Worm (Caenorhabditis elegans) whole organism, early embryonic: ENCODE results near the gene M03B6.3.

Experiments used
- B0310.2 ChIP-seq: sonication (generic microtip); optimal IDR thresholded peaks from 2 replicates; lab custom pipeline; 2016; ENCODE audit warnings: mild to moderate bottlenecking, missing genetic modification characterization, missing compliant biosample characterization
- F13C5.2 ChIP-seq: sonication (generic microtip); optimal IDR thresholded peaks from 2 replicates; lab custom pipeline; 2017; ENCODE audit warnings: mild to moderate bottlenecking, missing genetic modification characterization, inconsistent platforms, missing compliant biosample characterization
- aly-1 ChIP-seq: sonication (generic microtip); optimal IDR thresholded peaks from 2 replicates; lab custom pipeline; 2016; ENCODE audit warnings: missing genetic modification characterization, missing compliant biosample characterization
- ama-1 ChIP-seq: fragments of 150-350 bp; optimal IDR thresholded peaks from 2 replicates; lab custom pipeline; 2014
- ceh-13 ChIP-seq: fragments of 200-800 bp; sonication (Bioruptor generic); optimal IDR thresholded peaks from 2 replicates; lab custom pipeline; 2018; ENCODE audit warnings: mild to moderate bottlenecking, missing genetic modification characterization, missing compliant biosample characterization
- ceh-36 ChIP-seq: sonication (generic microtip); optimal IDR thresholded peaks from 2 replicates; lab custom pipeline; 2016; ENCODE audit warnings: missing genetic modification characterization, inconsistent platforms, missing compliant biosample characterization
- ets-7 ChIP-seq: sonication (generic microtip); optimal IDR thresholded peaks from 2 replicates; lab custom pipeline; 2016; ENCODE audit warnings: missing genotype, missing genetic modification characterization, missing compliant biosample characterization
- flt-1 ChIP-seq: fragments of 200-800 bp; sonication (Bioruptor generic); IDR thresholded peaks from 2 replicates; pipeline ENCODE4 v1.3.6; 2022; ENCODE audit warnings: missing genetic modification characterization, missing compliant biosample characterization
- hmbx-1 ChIP-seq: sonication (generic microtip); optimal IDR thresholded peaks from 2 replicates; lab custom pipeline; 2016; ENCODE audit warnings: mild to moderate bottlenecking, missing genetic modification characterization, missing compliant biosample characterization
- hmg-4 ChIP-seq: fragments of 200-800 bp; sonication (Bioruptor generic); optimal IDR thresholded peaks from 2 replicates; lab custom pipeline; 2018; ENCODE audit warnings: mild to moderate bottlenecking, missing genetic modification characterization, missing compliant biosample characterization
- hnd-1 ChIP-seq: sonication (generic microtip); optimal IDR thresholded peaks from 2 replicates; lab custom pipeline; 2016; ENCODE audit warnings: missing genetic modification characterization, missing compliant biosample characterization
- pes-1 ChIP-seq: fragments of 200-800 bp; sonication (Bioruptor generic); IDR thresholded peaks from 2 replicates; pipeline ENCODE4 v1.3.6; 2022; ENCODE audit warnings: missing genetic modification reagents, missing genetic modification characterization, missing compliant biosample characterization
- scrt-1 ChIP-seq: fragments of 200-800 bp; sonication (Bioruptor generic); IDR thresholded peaks from 2 replicates; pipeline ENCODE4 v1.3.6; 2022; ENCODE audit warnings: missing genetic modification characterization, missing compliant biosample characterization
- sea-1 ChIP-seq: fragments of 200-800 bp; sonication (Bioruptor generic); conservative IDR thresholded peaks from 2 replicates; pipeline ENCODE4 v1.3.6; 2022; ENCODE audit warnings: missing genetic modification characterization, missing compliant biosample characterization
- tbx-11 ChIP-seq: fragments of 200-800 bp; sonication (Bioruptor generic); IDR thresholded peaks from 2 replicates; pipeline ENCODE4 v1.3.6; 2022; ENCODE audit warnings: missing genetic modification characterization, missing compliant biosample characterization
- tbx-37 ChIP-seq: fragments of 200-800 bp; sonication (Bioruptor generic); conservative IDR thresholded peaks from 2 replicates; pipeline ENCODE4 v1.3.6; 2022; ENCODE audit warnings: missing genetic modification reagents, missing genetic modification characterization, missing compliant biosample characterization
- tra-4 ChIP-seq: sonication (generic microtip); optimal IDR thresholded peaks from 2 replicates; lab custom pipeline; 2017; ENCODE audit warnings: missing genetic modification characterization, missing compliant biosample characterization

The M03B6.3 gene

DNA sequence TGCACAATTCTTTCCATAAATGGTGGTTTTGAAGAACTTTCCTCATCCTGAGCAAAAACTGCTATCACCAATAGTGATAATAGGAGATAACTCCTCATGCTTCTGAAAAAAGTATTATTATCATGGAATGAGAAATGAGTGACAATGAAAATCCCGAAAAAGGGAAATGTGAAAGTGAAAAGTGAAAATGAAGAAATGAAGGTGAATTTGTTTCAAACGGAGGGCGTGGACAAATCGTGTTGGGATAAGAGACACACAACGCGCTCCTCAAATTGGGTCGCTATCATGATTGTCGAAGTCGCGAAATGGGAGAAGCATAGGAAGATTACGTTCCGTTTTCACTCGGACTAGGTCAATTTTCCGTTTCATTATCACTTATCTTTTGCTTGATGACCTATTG lies at the start of gene M03B6.3:
Gene M03B6.3 (minus strand): TSS at position 102 of the 400 bp plus-strand sequence.
- TF ChIP-seq tbx-11 (GFP tag; lab: Robert Waterston, UW) = no peak
- TF ChIP-seq hmbx-1 (tag; lab: Kevin White, UChicago) = no peak
- no peak for TF ChIP-seq sea-1 (GFP tag; lab: Robert Waterston, UW)
- no peak for TF ChIP-seq F13C5.2 (tag; lab: Kevin White, UChicago)
- no peak for TF ChIP-seq scrt-1 (GFP tag; lab: Robert Waterston, UW)
- TF ChIP-seq hnd-1 (tag; lab: Kevin White, UChicago) = no peak
- TF ChIP-seq ets-7 (tag; lab: Kevin White, UChicago) = no peak
- no peak for TF ChIP-seq tbx-37 (GFP tag; lab: Robert Waterston, UW)
- TF ChIP-seq hmg-4 = no peak

DNA sequence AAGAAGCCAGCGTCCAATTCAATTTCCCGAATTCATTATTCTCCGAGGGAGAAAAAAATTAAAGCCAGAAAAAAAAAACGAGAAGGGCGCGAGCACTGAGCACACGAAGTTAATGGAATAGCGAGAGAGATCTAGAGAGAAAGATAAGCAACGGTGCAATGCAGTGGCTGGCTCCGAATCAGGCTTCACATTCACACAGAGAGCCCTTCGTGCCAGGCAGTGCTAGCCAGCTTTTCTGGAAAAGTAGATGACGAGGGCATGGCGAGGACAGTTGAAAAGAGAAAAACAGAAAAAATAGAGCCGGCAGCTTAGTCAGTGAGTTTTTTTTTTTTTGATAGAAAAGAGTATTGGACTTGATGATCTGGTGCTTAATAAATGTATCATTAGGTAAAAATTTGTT lies 49.5 kb upstream of the M03B6.3 start:
- no peak for TF ChIP-seq sea-1 (GFP tag; lab: Robert Waterston, UW)
- TF ChIP-seq ama-1 (lab: Kevin White, UChicago) = no peak
- no peak for TF ChIP-seq F13C5.2 (tag; lab: Kevin White, UChicago)

DNA sequence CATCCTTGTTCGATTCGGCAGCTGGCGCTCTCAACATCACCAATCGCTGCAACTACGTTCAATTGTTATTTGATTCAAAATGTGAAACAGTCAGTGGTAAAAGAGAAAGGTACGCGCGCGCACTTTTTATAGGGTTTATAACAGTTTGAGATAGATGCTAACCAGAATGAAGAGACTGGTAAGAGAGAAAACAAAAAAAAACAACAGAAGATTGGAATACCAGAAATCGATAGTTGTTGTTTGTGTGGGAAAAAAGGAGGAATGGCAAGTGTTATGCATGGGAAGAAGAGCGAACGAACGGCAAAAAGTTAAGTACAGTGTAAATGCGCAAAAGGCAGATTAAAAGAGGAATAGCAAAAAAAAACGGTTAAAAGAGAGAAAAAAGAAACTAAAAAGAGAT lies 45.8 kb upstream of the M03B6.3 start, which contains the start of gene Y26E6A.3:
Gene Y26E6A.3 (minus strand): TSS at position 101 of the 400 bp plus-strand sequence.
- TF ChIP-seq ets-7 (tag; lab: Kevin White, UChicago) (no peak), flt-1 (no peak), tbx-37 (GFP tag; lab: Robert Waterston, UW) (no peak), pes-1 (GFP tag; lab: Robert Waterston, UW) (no peak), ceh-36 (tag; lab: Kevin White, UChicago) (no peak), hmg-4 (no peak), B0310.2 (tag; lab: Kevin White, UChicago) (no peak), tbx-11 (GFP tag; lab: Robert Waterston, UW) (no peak), ceh-13 (GFP tag; lab: Kevin White, UChicago) (no peak), F13C5.2 (tag; lab: Kevin White, UChicago) (no peak), scrt-1 (GFP tag; lab: Robert Waterston, UW) (no peak), tra-4 (tag; lab: Kevin White, UChicago) (no peak), hnd-1 (tag; lab: Kevin White, UChicago) (no peak), aly-1 (no peak)

DNA sequence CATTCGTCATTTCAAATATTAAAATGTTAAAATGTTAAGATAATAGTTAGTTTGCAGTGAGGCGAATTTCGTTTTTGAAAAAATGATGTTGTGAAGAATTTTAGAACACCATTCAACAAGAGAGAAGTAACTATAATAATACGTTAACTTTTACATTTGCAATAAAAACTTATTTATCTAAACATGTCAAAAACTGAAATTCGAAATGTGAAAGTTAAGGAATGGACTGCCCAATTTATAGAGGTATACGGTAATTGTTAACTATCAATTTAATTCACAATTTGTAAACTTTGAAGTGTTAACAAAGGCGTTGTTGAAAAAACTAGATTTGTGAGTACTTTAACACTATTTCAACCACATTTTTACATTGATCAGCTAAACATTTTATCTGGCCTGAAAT lies 39.7 kb upstream of the M03B6.3 start:
- TF ChIP-seq hmbx-1 (tag; lab: Kevin White, UChicago) = no peak
- TF ChIP-seq ama-1 (lab: Kevin White, UChicago) = no peak
- no peak for TF ChIP-seq pes-1 (GFP tag; lab: Robert Waterston, UW)
- no peak for TF ChIP-seq scrt-1 (GFP tag; lab: Robert Waterston, UW)
- TF ChIP-seq F13C5.2 (tag; lab: Kevin White, UChicago) = no peak
- no peak for TF ChIP-seq ceh-36 (tag; lab: Kevin White, UChicago)
- no peak for TF ChIP-seq tra-4 (tag; lab: Kevin White, UChicago)
- TF ChIP-seq ets-7 (tag; lab: Kevin White, UChicago) = no peak
- no peak for TF ChIP-seq ceh-13 (GFP tag; lab: Kevin White, UChicago)
- no peak for TF ChIP-seq flt-1

DNA sequence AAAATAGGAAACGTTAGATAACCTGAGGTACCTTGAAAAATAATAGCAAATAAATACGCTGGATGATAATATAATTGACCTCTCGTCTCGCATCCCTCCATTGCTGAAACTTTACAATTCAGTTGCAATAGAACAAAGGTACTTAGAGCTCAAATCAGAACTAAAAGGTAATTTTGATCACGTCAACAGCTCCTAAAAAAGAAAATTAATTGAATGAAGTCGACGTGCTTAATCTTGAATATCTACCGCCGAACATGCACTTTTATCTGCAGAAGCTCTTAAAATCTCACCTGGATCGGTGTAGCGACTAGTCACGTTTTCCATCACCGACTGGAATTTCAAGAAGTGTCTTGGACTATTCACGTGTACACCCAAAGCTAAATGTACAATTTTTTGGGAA lies 39.2 kb upstream of the M03B6.3 start, which contains the start of gene sra-39:
Gene sra-39 (minus strand): TSS at position 101 of the 400 bp plus-strand sequence.
- TF ChIP-seq scrt-1 (GFP tag; lab: Robert Waterston, UW) = no peak
- TF ChIP-seq tbx-11 (GFP tag; lab: Robert Waterston, UW) = no peak
- no peak for TF ChIP-seq flt-1
- no peak for TF ChIP-seq ceh-36 (tag; lab: Kevin White, UChicago)
- TF ChIP-seq pes-1 (GFP tag; lab: Robert Waterston, UW) = no peak

DNA sequence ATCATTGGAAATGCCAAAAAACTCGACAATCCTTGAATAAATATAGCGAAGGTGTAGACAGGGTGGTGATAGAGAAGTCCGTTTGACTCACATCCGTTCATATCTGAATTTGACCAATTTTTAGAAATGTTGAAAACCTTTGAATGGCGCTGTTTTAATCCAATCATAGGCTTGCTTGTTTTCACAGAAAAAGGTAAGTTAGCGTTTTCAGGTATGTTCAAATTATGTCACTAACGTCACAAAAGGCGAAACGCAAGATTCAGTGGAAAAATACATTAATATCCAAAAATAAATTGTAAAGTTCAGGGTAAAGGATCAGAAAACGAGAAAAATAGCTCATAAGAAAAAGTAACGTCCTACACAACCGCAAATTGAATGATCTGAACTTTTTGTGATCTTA lies 36.0 kb upstream of the M03B6.3 start, which contains the start of gene sra-38:
Gene sra-38 (minus strand): TSS at position 101 of the 400 bp plus-strand sequence.
- TF ChIP-seq ceh-13 (GFP tag; lab: Kevin White, UChicago) (no peak), tbx-11 (GFP tag; lab: Robert Waterston, UW) (no peak), B0310.2 (tag; lab: Kevin White, UChicago) (no peak), ama-1 (lab: Kevin White, UChicago) (no peak), hmg-4 (no peak), aly-1 (no peak), flt-1 (no peak), tbx-37 (GFP tag; lab: Robert Waterston, UW) (no peak), sea-1 (GFP tag; lab: Robert Waterston, UW) (no peak), F13C5.2 (tag; lab: Kevin White, UChicago) (no peak), scrt-1 (GFP tag; lab: Robert Waterston, UW) (no peak), ceh-36 (tag; lab: Kevin White, UChicago) (no peak), tra-4 (tag; lab: Kevin White, UChicago) (no peak), pes-1 (GFP tag; lab: Robert Waterston, UW) (no peak), ets-7 (tag; lab: Kevin White, UChicago) (no peak), hnd-1 (tag; lab: Kevin White, UChicago) (no peak), hmbx-1 (tag; lab: Kevin White, UChicago) (no peak)

DNA sequence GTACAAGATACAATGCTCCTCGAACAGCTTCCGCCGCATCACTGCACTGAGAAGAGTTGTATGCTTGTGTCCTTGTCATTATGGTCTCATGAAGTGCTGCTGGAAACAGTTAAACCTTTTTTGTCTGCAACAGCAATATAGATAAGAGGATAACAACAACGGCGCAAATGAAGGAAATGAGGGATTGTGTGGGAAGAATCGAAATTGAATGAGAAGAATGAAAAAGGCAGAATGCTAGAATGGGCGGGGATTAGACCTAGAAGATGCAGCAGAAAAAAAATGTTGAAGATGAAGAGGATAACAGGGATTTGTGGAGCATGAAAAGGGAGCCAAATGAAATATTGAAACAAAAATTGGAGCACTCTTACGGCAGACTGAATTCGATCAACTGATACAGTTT lies 29.2 kb upstream of the M03B6.3 start, which contains the start of gene sra-37:
Gene sra-37 (minus strand): TSS at position 101 of the 400 bp plus-strand sequence.
- TF ChIP-seq B0310.2 (tag; lab: Kevin White, UChicago) (no peak), tra-4 (tag; lab: Kevin White, UChicago) (no peak), scrt-1 (GFP tag; lab: Robert Waterston, UW) (no peak), aly-1 (no peak), tbx-11 (GFP tag; lab: Robert Waterston, UW) (no peak), F13C5.2 (tag; lab: Kevin White, UChicago) (no peak), ama-1 (lab: Kevin White, UChicago) (no peak), flt-1 (no peak), ceh-36 (tag; lab: Kevin White, UChicago) (no peak), hmg-4 (no peak), hmbx-1 (tag; lab: Kevin White, UChicago) (no peak), ets-7 (tag; lab: Kevin White, UChicago) (no peak), ceh-13 (GFP tag; lab: Kevin White, UChicago) (no peak), sea-1 (GFP tag; lab: Robert Waterston, UW) (no peak), tbx-37 (GFP tag; lab: Robert Waterston, UW) (no peak), hnd-1 (tag; lab: Kevin White, UChicago) (no peak), pes-1 (GFP tag; lab: Robert Waterston, UW) (no peak)
